Worm (Caenorhabditis elegans): ENCODE data around the gene T01C3.3.
A peak's percentile ranks its signal among the peaks of the same experiment; 100 is the strongest.

The T01C3.3 gene

DNA sequence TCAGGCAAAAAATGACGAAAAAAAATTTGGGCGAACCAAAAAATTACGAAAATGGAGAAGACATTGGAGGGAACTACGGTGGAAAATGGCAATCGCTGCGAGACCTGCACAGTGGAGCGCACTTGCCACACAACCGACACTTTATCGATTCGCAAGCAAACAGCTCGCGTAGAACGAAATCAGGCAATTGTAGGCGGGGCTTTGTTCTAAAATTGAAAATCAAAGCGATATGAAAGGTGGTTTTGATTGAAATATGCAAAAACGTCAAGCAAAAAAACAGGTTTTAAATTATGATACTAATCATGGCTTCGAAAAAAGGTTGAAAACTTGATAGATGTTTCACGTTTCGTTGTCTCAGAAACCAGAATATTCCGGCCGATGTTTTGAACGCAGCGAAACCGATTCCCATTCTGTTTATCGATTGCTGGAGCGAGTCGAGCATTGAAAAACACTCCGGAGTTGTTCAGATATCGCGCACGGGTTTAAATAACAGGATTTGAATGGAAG lies 9.8 kb upstream of the T01C3.3 start, which contains the start of the genes fib-1 and mut-15 (continued):
- no peak for TF ChIP-seq ces-1 (GFP tag; optimal IDR thresholded peaks at IDR 0.05)
- no peak for TF ChIP-seq tag-97 (GFP tag; IDR thresholded peaks at IDR 0.05)
- peak; percentile 81 for TF ChIP-seq dpl-1 (GFP tag; optimal IDR thresholded peaks at IDR 0.05)
- peak; percentile 58; the same call in 1 of the 2 replicates for TF ChIP-seq daf-19 (GFP tag; conservative IDR thresholded peaks at IDR 0.05)
- TF ChIP-seq T26A8.4 (GFP tag; IDR thresholded peaks at IDR 0.05): peak; percentile 71; the same call in 1 of the 2 replicates
- no peak for TF ChIP-seq Y75B8A.6 (GFP tag; IDR thresholded peaks at IDR 0.05)
- TF ChIP-seq Y105C5A.15 (GFP tag; IDR thresholded peaks at IDR 0.05): no peak
- no peak for TF ChIP-seq aly-2 (tag; optimal IDR thresholded peaks at IDR 0.05)
- no peak for TF ChIP-seq nhr-76 (tag; optimal IDR thresholded peaks at IDR 0.05)
- TF ChIP-seq ztf-7 (tag; optimal IDR thresholded peaks at IDR 0.05): no peak
- TF ChIP-seq nhr-41 (GFP tag; IDR thresholded peaks at IDR 0.05): no peak
- no peak for TF ChIP-seq F10B5.3 (tag; optimal IDR thresholded peaks at IDR 0.05)
- TF ChIP-seq unc-39 (tag; optimal IDR thresholded peaks at IDR 0.05): no peak
- no peak for TF ChIP-seq ZK546.5 (tag; optimal IDR thresholded peaks at IDR 0.05)
- TF ChIP-seq dmd-9 (GFP tag; IDR thresholded peaks at IDR 0.05): peak; percentile 78; the same call in 1 of the 2 replicates
- 0 out of 2 replicates have a peak, but pooled peaks have one; percentile 55 for TF ChIP-seq arid-1 (GFP tag; conservative IDR thresholded peaks at IDR 0.05)
- peak; percentile 96 for TF ChIP-seq mes-2 (tag; optimal IDR thresholded peaks at IDR 0.05; ENCODE audit: poor library complexity, severe bottlenecking)
- no peak for TF ChIP-seq F26F4.8 (GFP tag; conservative IDR thresholded peaks at IDR 0.05)
- TF ChIP-seq spr-3 (GFP tag; optimal IDR thresholded peaks at IDR 0.05): peak; percentile 8
- peak; percentile 67 for TF ChIP-seq tra-1 (GFP tag; IDR thresholded peaks at IDR 0.05)
- peak; percentile 63; the same call in 1 of the 2 replicates for TF ChIP-seq pha-4 (GFP tag; IDR thresholded peaks at IDR 0.05)
- peak; percentile 27 for TF ChIP-seq pha-4 (tag; optimal IDR thresholded peaks at IDR 0.05)
- TF ChIP-seq unc-62 (GFP tag; optimal IDR thresholded peaks at IDR 0.05 in 1 of 2): peak in 1 of 2 experiments; percentile 99
- no peak for TF ChIP-seq unc-62 (tag; optimal IDR thresholded peaks at IDR 0.05)
- TF ChIP-seq madf-5 (GFP tag; IDR thresholded peaks at IDR 0.05): no peak
- no peak for TF ChIP-seq zip-2 (tag; optimal IDR thresholded peaks at IDR 0.05)
- no peak for TF ChIP-seq zfp-3 (GFP tag; conservative IDR thresholded peaks at IDR 0.05)
- TF ChIP-seq set-16 (GFP tag; IDR thresholded peaks at IDR 0.05): no peak
- TF ChIP-seq nhr-102 (tag; optimal IDR thresholded peaks at IDR 0.05): peak; percentile 80
- TF ChIP-seq nhr-25 (tag; optimal IDR thresholded peaks at IDR 0.05; ENCODE audit: borderline replicate concordance, insufficient read depth): peak; percentile 73
- no peak for TF ChIP-seq nhr-237 (tag; optimal IDR thresholded peaks at IDR 0.05)
- peak; percentile 74 for TF ChIP-seq nhr-28 (tag; optimal IDR thresholded peaks at IDR 0.05)
- peak; percentile 24 for TF ChIP-seq aha-1 (tag)
- TF ChIP-seq zip-11 (GFP tag; IDR thresholded peaks at IDR 0.05): no peak
- peak; percentile 88 for TF ChIP-seq hlh-11 (tag; optimal IDR thresholded peaks at IDR 0.05)
- TF ChIP-seq mxl-2 (GFP tag; conservative IDR thresholded peaks at IDR 0.05): no peak
- TF ChIP-seq lin-1 (GFP tag; IDR thresholded peaks at IDR 0.05): no peak
- no peak for TF ChIP-seq ztf-11 (tag; optimal IDR thresholded peaks at IDR 0.05)
- peak; percentile 71 for TF ChIP-seq ceh-28 (tag; optimal IDR thresholded peaks at IDR 0.05)
- TF ChIP-seq attf-4 (tag; optimal IDR thresholded peaks at IDR 0.05): no peak
- TF ChIP-seq pqm-1 (tag; optimal IDR thresholded peaks at IDR 0.05): no peak
- peak; percentile 78 for TF ChIP-seq mxl-3 (GFP tag; optimal IDR thresholded peaks at IDR 0.05)
- TF ChIP-seq F49E8.2 (tag; optimal IDR thresholded peaks at IDR 0.05; ENCODE audit: borderline replicate concordance): peak; percentile 48
- TF ChIP-seq lsy-2 (tag; optimal IDR thresholded peaks at IDR 0.05): peak; percentile 89 to 97
- TF ChIP-seq nhr-10 (tag; optimal IDR thresholded peaks at IDR 0.05): no peak
- peak; percentile 95 for TF ChIP-seq nhr-6 (tag; optimal IDR thresholded peaks at IDR 0.05)
- no peak for TF ChIP-seq lim-7 (GFP tag; IDR thresholded peaks at IDR 0.05)
- no peak for TF ChIP-seq skn-1 (tag; optimal IDR thresholded peaks at IDR 0.05)
- TF ChIP-seq Y48G9A.11 (GFP tag; IDR thresholded peaks at IDR 0.05): peak; percentile 87
- TF ChIP-seq hif-1 (tag; optimal IDR thresholded peaks at IDR 0.05): peak in 1 of 2 experiments; percentile 91
- peak; percentile 69 for TF ChIP-seq zfp-2 (tag; optimal IDR thresholded peaks at IDR 0.05)
- TF ChIP-seq Y5F2A.4 (GFP tag; optimal IDR thresholded peaks at IDR 0.05): no peak
